Worm (Caenorhabditis elegans) whole organism, early embryonic: Measurements from ENCODE around the gene E03H12.4.

ENCODE experiments used
- ama-1 ChIP-seq: fragments of 150-350 bp; optimal IDR thresholded peaks from 2 replicates; lab custom pipeline; 2014
- ceh-36 ChIP-seq: sonication (generic microtip); optimal IDR thresholded peaks from 2 replicates; lab custom pipeline; 2016; ENCODE audit warnings: missing genetic modification characterization, inconsistent platforms, missing compliant biosample characterization
- ets-7 ChIP-seq: sonication (generic microtip); optimal IDR thresholded peaks from 2 replicates; lab custom pipeline; 2016; ENCODE audit warnings: missing genotype, missing genetic modification characterization, missing compliant biosample characterization
- flt-1 ChIP-seq: fragments of 200-800 bp; sonication (Bioruptor generic); IDR thresholded peaks from 2 replicates; pipeline ENCODE4 v1.3.6; 2022; ENCODE audit warnings: missing genetic modification characterization, missing compliant biosample characterization
- hmg-4 ChIP-seq: fragments of 200-800 bp; sonication (Bioruptor generic); optimal IDR thresholded peaks from 2 replicates; lab custom pipeline; 2018; ENCODE audit warnings: mild to moderate bottlenecking, missing genetic modification characterization, missing compliant biosample characterization
- pes-1 ChIP-seq: fragments of 200-800 bp; sonication (Bioruptor generic); IDR thresholded peaks from 2 replicates; pipeline ENCODE4 v1.3.6; 2022; ENCODE audit warnings: missing genetic modification reagents, missing genetic modification characterization, missing compliant biosample characterization
- tra-4 ChIP-seq: sonication (generic microtip); optimal IDR thresholded peaks from 2 replicates; lab custom pipeline; 2017; ENCODE audit warnings: missing genetic modification characterization, missing compliant biosample characterization

DNA sequence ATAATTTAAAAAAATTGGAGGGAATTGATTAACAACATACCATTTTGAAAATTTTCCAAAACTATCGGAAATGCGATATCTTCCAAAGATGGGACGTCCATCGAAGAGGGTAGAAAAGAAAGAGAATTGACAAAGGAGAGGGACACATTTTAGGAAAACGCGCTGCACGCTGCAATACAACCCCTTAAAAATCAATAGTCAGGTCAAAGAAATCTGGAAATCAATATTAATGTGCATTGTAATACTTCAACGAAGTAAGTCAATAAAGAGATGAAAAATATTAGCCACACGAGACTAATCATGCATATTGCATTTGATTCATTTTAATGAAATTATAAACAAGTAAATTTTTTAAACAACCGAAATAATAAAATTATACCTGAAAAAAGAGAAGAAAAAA lies 13.0 kb upstream of the E03H12.4 start, which contains the start of gene Y9C9A.13:
- TF ChIP-seq ceh-36 (no peak), ama-1 (lab: Kevin White, UChicago) (no peak), hmg-4 (GFP tag; lab: Kevin White, UChicago) (no peak), pes-1 (GFP tag; lab: Robert Waterston, UW) (no peak), ets-7 (tag; lab: Kevin White, UChicago) (no peak), flt-1 (GFP tag; lab: Robert Waterston, UW) (no peak), tra-4 (no peak)
